Worm (Caenorhabditis elegans): Measurements from ENCODE around the gene T20D4.11.

ce11 chrV:3351266-3351665 lies 47.2 kb upstream of the T20D4.11 start, which contains the start of gene str-63:
- TF ChIP-seq snpc-4 (tag; optimal IDR thresholded peaks at IDR 0.05) (no peak), elt-1 (tag; optimal IDR thresholded peaks at IDR 0.05; ENCODE audit: borderline replicate concordance, insufficient read depth) (no peak), nhr-12 (tag; optimal IDR thresholded peaks at IDR 0.05) (no peak)

All from whole organism, mixed stage, embryonic.